Worm (Caenorhabditis elegans): Measurements from ENCODE around the gene T04A8.13.

DNA sequence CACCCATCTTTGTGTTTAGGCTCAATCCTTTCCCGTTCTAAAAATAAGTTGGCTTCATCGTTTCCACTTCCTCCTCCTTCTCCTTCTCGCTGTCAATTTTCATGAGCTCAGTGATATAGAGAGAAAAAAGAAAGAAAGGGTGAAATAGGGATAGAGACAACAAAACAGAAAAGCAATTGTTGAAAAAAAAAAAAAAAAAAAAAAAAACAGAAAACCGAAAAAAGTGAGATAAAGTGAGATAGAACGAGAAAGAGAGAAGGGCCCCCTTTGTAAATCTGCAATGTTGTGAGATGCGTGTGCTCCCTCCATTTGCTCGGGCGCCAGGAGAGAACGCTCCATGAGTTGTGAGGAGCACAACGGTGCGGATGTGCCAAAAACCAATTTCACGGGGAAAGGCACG is 17.1 kb downstream of the T04A8.13 start:
- TF ChIP-seq pes-1 (GFP tag; IDR thresholded peaks at IDR 0.05) (no peak), ama-1 (optimal IDR thresholded peaks at IDR 0.05) (no peak), aly-1 (tag; optimal IDR thresholded peaks at IDR 0.05) (no peak), ceh-36 (tag; optimal IDR thresholded peaks at IDR 0.05) (no peak)
